Worm (Caenorhabditis elegans): ENCODE measurements around the gene ZK488.6.

ce11 chrV:599783-600182 is 9.5 kb downstream of the ZK488.6 start:
- no peak for TF ChIP-seq sem-2 (GFP tag; optimal IDR thresholded peaks at IDR 0.05)
- no peak for TF ChIP-seq unc-120 (tag; optimal IDR thresholded peaks at IDR 0.05; ENCODE audit: poor library complexity, severe bottlenecking)
- no peak for TF ChIP-seq unc-39 (tag; optimal IDR thresholded peaks at IDR 0.05)
- no peak for TF ChIP-seq lsy-2 (tag; optimal IDR thresholded peaks at IDR 0.05)
- no peak for TF ChIP-seq nhr-76 (tag; optimal IDR thresholded peaks at IDR 0.05)

All from whole organism, mixed stage, embryonic.